Worm (Caenorhabditis elegans) whole organism, L3 larva: ENCODE results near the gene clh-4.

Source experiments
- ama-1 ChIP-seq: fragments of 150-350 bp; optimal IDR thresholded peaks from 2 replicates; lab custom pipeline; 2018
- ceh-16 ChIP-seq: sonication (generic microtip); optimal IDR thresholded peaks from 2 replicates; lab custom pipeline; 2017; ENCODE audit warnings: missing biosample characterization, missing genetic modification characterization
- ceh-9 ChIP-seq: sonication (generic microtip); optimal IDR thresholded peaks from 2 replicates; lab custom pipeline; 2018; ENCODE audit warnings: missing biosample characterization, missing genetic modification characterization
- daf-12 ChIP-seq: fragments of 150-350 bp; optimal IDR thresholded peaks from 2 replicates; lab custom pipeline; 2014; ENCODE audit warnings: missing biosample characterization, missing genetic modification reagents, missing genetic modification characterization
- fkh-10 ChIP-seq: sonication (generic microtip); optimal IDR thresholded peaks from 2 replicates; lab custom pipeline; 2017; ENCODE audit warnings: missing biosample characterization, missing genetic modification reagents, missing genetic modification characterization
- fkh-2 ChIP-seq: fragments of 150-350 bp; optimal IDR thresholded peaks from 2 replicates; lab custom pipeline; 2014; ENCODE audit warnings: missing biosample characterization, missing genetic modification reagents, missing genetic modification characterization
- lin-15B ChIP-seq: fragments of 150-350 bp; optimal IDR thresholded peaks from 2 replicates; lab custom pipeline; 2014; ENCODE audit warnings: missing biosample characterization, missing genetic modification characterization
- lin-39 ChIP-seq: fragments of 150-350 bp; optimal IDR thresholded peaks from 2 replicates; lab custom pipeline; 2018; ENCODE audit warnings: missing biosample characterization, missing genetic modification reagents, missing genetic modification characterization
- mdl-1 ChIP-seq: fragments of 150-350 bp; optimal IDR thresholded peaks from 2 replicates; lab custom pipeline; 2014; ENCODE audit warnings: missing biosample characterization, missing genetic modification characterization
- nfya-1 ChIP-seq: sonication (generic microtip); optimal IDR thresholded peaks from 2 replicates; lab custom pipeline; 2017; ENCODE audit warnings: missing genetic modification characterization, mild to moderate bottlenecking, missing compliant biosample characterization, antibody characterized with exemption, moderate library complexity; ENCODE audit not compliant: insufficient read depth
- nhr-25 ChIP-seq: sonication (generic microtip); optimal IDR thresholded peaks from 2 replicates; lab custom pipeline; 2017; ENCODE audit warnings: missing biosample characterization, missing genetic modification characterization
- nhr-43 ChIP-seq: sonication (generic microtip); optimal IDR thresholded peaks from 2 replicates; lab custom pipeline; 2016; ENCODE audit warnings: mild to moderate bottlenecking, missing genetic modification characterization, missing compliant biosample characterization; ENCODE audit not compliant: poor library complexity, severe bottlenecking
- nhr-76 ChIP-seq: fragments of 150-350 bp; sonication (generic microtip); optimal IDR thresholded peaks from 5 replicates; lab custom pipeline; 2014; ENCODE audit warnings: missing biosample characterization, missing genetic modification characterization
- unc-39 ChIP-seq: sonication (generic microtip); optimal IDR thresholded peaks from 4 replicates; lab custom pipeline; 2017; ENCODE audit warnings: missing biosample characterization, missing genetic modification characterization
- unc-62 ChIP-seq: fragments of 150-350 bp; sonication (generic microtip); optimal IDR thresholded peaks from 4 replicates; lab custom pipeline; 2014; ENCODE audit warnings: missing biosample characterization, missing genetic modification reagents, missing genetic modification characterization
- ztf-4 ChIP-seq: fragments of 150-350 bp; optimal IDR thresholded peaks from 2 replicates; lab custom pipeline; 2014; ENCODE audit warnings: missing biosample characterization, missing genetic modification characterization

clh-4 gene

ce11 chrX:4068180-4068579 lies 32.2 kb downstream of the clh-4 start:
- TF ChIP-seq lin-15B (tag; lab: Kevin White, UChicago) (no peak), nhr-43 (no peak), lin-39 (no peak), ceh-9 (tag; lab: Kevin White, UChicago) (no peak), unc-39 (no peak), ztf-4 (no peak), nfya-1 (tag; lab: Kevin White, UChicago) (no peak), nhr-76 (tag; lab: Kevin White, UChicago) (no peak), unc-62 (GFP tag; lab: Kevin White, UChicago) (no peak), daf-12 (tag; lab: Kevin White, UChicago) (no peak), fkh-10 (GFP tag; lab: Kevin White, UChicago) (no peak), mdl-1 (tag; lab: Kevin White, UChicago) (no peak), fkh-2 (tag; lab: Kevin White, UChicago) (no peak), nhr-25 (tag; lab: Kevin White, UChicago) (no peak), ceh-16 (no peak)

- no peak for TF ChIP-seq unc-62 (GFP tag; lab: Kevin White, UChicago)
- no peak for TF ChIP-seq ama-1 (lab: Kevin White, UChicago)
- TF ChIP-seq mdl-1 (tag; lab: Kevin White, UChicago) = no peak
Measured at ce11 chrX:4061968-4062367, 38.4 kb downstream of the clh-4 start.
